Fruit fly (Drosophila melanogaster) whole organism, embryonic: ENCODE results near the gene CG16985.
A peak's percentile ranks its signal among the peaks of the same experiment; 100 is the strongest.

ENCODE experiments used
- CG13894 ChIP-seq: fragments of 200-800 bp; sonication (Bioruptor generic); optimal IDR thresholded peaks from 3 replicates; lab custom pipeline; 2018; ENCODE audit warnings: missing biosample characterization, mild to moderate bottlenecking, missing genetic modification characterization, moderate library complexity
- CG14050 ChIP-seq: fragments of 200-800 bp; sonication (Bioruptor generic); IDR thresholded peaks from 3 replicates; pipeline ENCODE4 v1.3.6; 2022; ENCODE audit warnings: missing biosample characterization, missing genetic modification characterization
- CG16813 ChIP-seq: fragments of 200-800 bp; sonication (Bioruptor generic); IDR thresholded peaks from 3 replicates; pipeline ENCODE4 v1.3.6; 2022; ENCODE audit warnings: missing biosample characterization, missing genetic modification characterization; ENCODE audit not compliant: partially characterized antibody
- CG17829 ChIP-seq: fragments of 200-800 bp; optimal IDR thresholded peaks from 2 replicates; lab custom pipeline; 2019; ENCODE audit warnings: missing biosample characterization, mild to moderate bottlenecking, missing genetic modification characterization, moderate library complexity
- CG18599 ChIP-seq: fragments of 200-800 bp; sonication (Bioruptor generic); optimal IDR thresholded peaks from 3 replicates; lab custom pipeline; 2017; ENCODE audit warnings: missing biosample characterization, missing genetic modification characterization, mild to moderate bottlenecking, moderate library complexity, missing genetic modification reagents
- CG30020 ChIP-seq: fragments of 200-800 bp; optimal IDR thresholded peaks from 2 replicates; lab custom pipeline; 2019; ENCODE audit warnings: missing biosample characterization, mild to moderate bottlenecking, missing genetic modification characterization, moderate library complexity
- CG30403 ChIP-seq: fragments of 200-800 bp; sonication (Bioruptor generic); optimal IDR thresholded peaks from 3 replicates; lab custom pipeline; 2016; ENCODE audit warnings: missing biosample characterization, missing genetic modification characterization
- CG31224 ChIP-seq: fragments of 200-800 bp; sonication (Bioruptor generic); IDR thresholded peaks from 2 replicates; pipeline ENCODE4 v1.3.6; 2022; ENCODE audit warnings: missing biosample characterization, missing genetic modification characterization
- CG3163 ChIP-seq: fragments of 200-800 bp; sonication (Bioruptor generic); optimal IDR thresholded peaks from 3 replicates; lab custom pipeline; 2016; ENCODE audit warnings: missing biosample characterization, missing genetic modification characterization
- CG32767 ChIP-seq: fragments of 200-800 bp; sonication (Bioruptor generic); IDR thresholded peaks from 2 replicates; pipeline ENCODE4 v1.3.6; 2022; ENCODE audit warnings: missing biosample characterization, missing genetic modification characterization
- CG32772 ChIP-seq: fragments of 200-800 bp; sonication (Bioruptor generic); IDR thresholded peaks from 2 replicates; pipeline ENCODE4 v1.3.6; 2022; ENCODE audit warnings: missing biosample characterization, missing genetic modification characterization
- CG3726 ChIP-seq: fragments of 200-800 bp; sonication (Bioruptor generic); IDR thresholded peaks from 3 replicates; pipeline ENCODE4, ENCODE4 v1.3.6; 2022; ENCODE audit warnings: missing biosample characterization, missing genetic modification characterization
- CG3995 ChIP-seq: fragments of 200-800 bp; sonication (Bioruptor generic); optimal IDR thresholded peaks from 3 replicates; lab custom pipeline; 2016; ENCODE audit warnings: missing biosample characterization, missing genetic modification characterization
- CG43689 ChIP-seq: fragments of 200-800 bp; sonication (Bioruptor generic); IDR thresholded peaks from 2 replicates; pipeline ENCODE4 v1.3.6; 2022; ENCODE audit warnings: missing biosample characterization, missing genetic modification characterization
- CG7928 ChIP-seq: fragments of 200-800 bp; sonication (Bioruptor generic); optimal IDR thresholded peaks from 2 replicates; lab custom pipeline; 2017; ENCODE audit warnings: missing biosample characterization, mild to moderate bottlenecking, missing genetic modification characterization
- CG9609 ChIP-seq: fragments of 200-800 bp; sonication (Bioruptor generic); optimal IDR thresholded peaks from 3 replicates; lab custom pipeline; 2016; ENCODE audit warnings: missing biosample characterization, missing genetic modification characterization
- CG9817 ChIP-seq: fragments of 200-800 bp; sonication (Bioruptor generic); optimal IDR thresholded peaks from 2 replicates; lab custom pipeline; 2018; ENCODE audit warnings: missing biosample characterization, mild to moderate bottlenecking, missing genetic modification characterization, moderate library complexity
- CTCF ChIP-seq: fragments of 200-800 bp; sonication (Bioruptor generic); optimal IDR thresholded peaks from 2 replicates; lab custom pipeline; 2017; ENCODE audit warnings: missing biosample characterization, mild to moderate bottlenecking, missing genetic modification characterization, moderate library complexity
- Dbx ChIP-seq: fragments of 200-800 bp; sonication (Bioruptor generic); IDR thresholded peaks from 3 replicates; pipeline ENCODE4 v1.3.6; 2022; ENCODE audit warnings: missing biosample characterization, missing genetic modification characterization
- Dfd ChIP-seq, 2 experiments: fragments of >200 bp; optimal IDR thresholded peaks; 2 replicates each; lab custom pipeline; 2017; ENCODE audit warnings: missing biosample characterization in 2 of 2, missing genetic modification characterization in 2 of 2
- Ets97D ChIP-seq: fragments of 200-800 bp; sonication (Bioruptor generic); optimal IDR thresholded peaks from 3 replicates; lab custom pipeline; 2016; ENCODE audit warnings: missing biosample characterization, missing genetic modification characterization
- HLH3B ChIP-seq: fragments of 200-800 bp; sonication (Bioruptor generic); IDR thresholded peaks from 2 replicates; pipeline ENCODE4 v1.3.6; 2022; ENCODE audit warnings: missing biosample characterization, missing genetic modification characterization
- Hand ChIP-seq: fragments of 200-800 bp; sonication (Bioruptor generic); optimal IDR thresholded peaks from 2 replicates; lab custom pipeline; 2017; ENCODE audit warnings: mild to moderate bottlenecking, missing biosample characterization, missing genetic modification reagents, missing genetic modification characterization
- Hmr ChIP-seq: fragments of 200-800 bp; sonication (Bioruptor generic); optimal IDR thresholded peaks from 3 replicates; lab custom pipeline; 2017; ENCODE audit warnings: mild to moderate bottlenecking, missing biosample characterization, missing genetic modification reagents, missing genetic modification characterization
- Myb ChIP-seq: fragments of 200-800 bp; sonication (Bioruptor generic); optimal IDR thresholded peaks from 2 replicates; lab custom pipeline; 2016; ENCODE audit warnings: missing biosample characterization, missing genetic modification characterization
- Nf-YB ChIP-seq: fragments of 200-800 bp; sonication (Bioruptor generic); optimal IDR thresholded peaks from 3 replicates; lab custom pipeline; 2019; ENCODE audit warnings: missing biosample characterization, mild to moderate bottlenecking, missing genetic modification characterization, moderate library complexity
- PHDP ChIP-seq: fragments of 200-800 bp; sonication (Bioruptor generic); optimal IDR thresholded peaks from 3 replicates; lab custom pipeline; 2018; ENCODE audit warnings: missing biosample characterization, mild to moderate bottlenecking, missing genetic modification characterization, moderate library complexity
- Ravus ChIP-seq: fragments of 200-800 bp; sonication (Bioruptor generic); IDR thresholded peaks from 2 replicates; pipeline ENCODE4 v1.3.6; 2022; ENCODE audit warnings: missing biosample characterization, missing genetic modification characterization
- ab ChIP-seq: fragments of 200-800 bp; sonication (Bioruptor generic); optimal IDR thresholded peaks from 2 replicates; lab custom pipeline; 2016; ENCODE audit warnings: missing biosample characterization, missing genetic modification characterization
- al ChIP-seq: fragments of 200-800 bp; sonication (Bioruptor generic); IDR thresholded peaks from 2 replicates; pipeline ENCODE4 v1.3.6; 2022; ENCODE audit warnings: missing biosample characterization, missing genetic modification characterization
- amos ChIP-seq: fragments of 200-800 bp; sonication (Bioruptor generic); IDR thresholded peaks from 2 replicates; pipeline ENCODE4 v1.3.6; 2022; ENCODE audit warnings: missing biosample characterization, missing genetic modification characterization; ENCODE audit not compliant: partially characterized antibody
- bcd ChIP-seq: fragments of 200-800 bp; sonication (Bioruptor generic); optimal IDR thresholded peaks from 2 replicates; lab custom pipeline; 2017; ENCODE audit warnings: missing biosample characterization, mild to moderate bottlenecking, missing genetic modification characterization
- bigmax ChIP-seq: fragments of 200-800 bp; sonication (Bioruptor generic); optimal IDR thresholded peaks from 2 replicates; lab custom pipeline; 2018; ENCODE audit warnings: missing biosample characterization, mild to moderate bottlenecking, missing genetic modification characterization
- cg ChIP-seq: fragments of 200-800 bp; sonication (Bioruptor generic); optimal IDR thresholded peaks from 3 replicates; lab custom pipeline; 2019; ENCODE audit warnings: missing biosample characterization, mild to moderate bottlenecking, missing genetic modification characterization, moderate library complexity
- chinmo ChIP-seq: fragments of 200-800 bp; sonication (Bioruptor generic); IDR thresholded peaks from 4 replicates; pipeline ENCODE4 v1.3.6; 2022; ENCODE audit warnings: missing biosample characterization, missing genetic modification characterization; ENCODE audit not compliant: partially characterized antibody
- eyg ChIP-seq: fragments of 200-800 bp; sonication (Bioruptor generic); optimal IDR thresholded peaks from 3 replicates; lab custom pipeline; 2016; ENCODE audit warnings: missing biosample characterization, missing genetic modification characterization
- gfzf ChIP-seq: fragments of 200-800 bp; sonication (Bioruptor generic); optimal IDR thresholded peaks from 2 replicates; lab custom pipeline; 2016; ENCODE audit warnings: missing biosample characterization, mild to moderate bottlenecking, missing genetic modification characterization, moderate library complexity
- gt ChIP-seq: fragments of 200-800 bp; sonication (Bioruptor generic); IDR thresholded peaks from 2 replicates; pipeline ENCODE4 v1.3.6; 2022; ENCODE audit warnings: missing biosample characterization, missing genetic modification characterization
- ham ChIP-seq: fragments of 200-800 bp; sonication (Bioruptor generic); IDR thresholded peaks from 2 replicates; pipeline ENCODE4 v1.3.6; 2022; ENCODE audit warnings: missing biosample characterization, missing genetic modification characterization
- insv ChIP-seq, 2 experiments: fragments of 200-800 bp; sonication (Bioruptor generic); optimal IDR thresholded peaks; 3 replicates each; lab custom pipeline; 2016 to 2018; ENCODE audit warnings: missing biosample characterization in 2 of 2, missing genetic modification characterization in 2 of 2
- jing ChIP-seq: fragments of 200-800 bp; sonication (Bioruptor generic); optimal IDR thresholded peaks from 2 replicates; lab custom pipeline; 2018; ENCODE audit warnings: missing biosample characterization, mild to moderate bottlenecking, missing genetic modification characterization
- lov ChIP-seq, 2 experiments: fragments of 200-800 bp in 1 of 2; fragments of >200 bp in 1 of 2; sonication (Bioruptor generic) in 1 of 2; IDR thresholded peaks in 1 of 2; optimal IDR thresholded peaks in 1 of 2; 2 replicates in 1 of 2; 3 replicates in 1 of 2; pipeline versions ENCODE4 v1.3.6 to Lab custom; 2017 to 2022; ENCODE audit warnings: missing biosample characterization in 1 of 2, missing genetic modification characterization in 1 of 2
- luna ChIP-seq: fragments of 200-800 bp; sonication (Bioruptor generic); optimal IDR thresholded peaks from 2 replicates; lab custom pipeline; 2016; ENCODE audit warnings: missing biosample characterization, missing genetic modification characterization
- nerfin-1 ChIP-seq: fragments of 200-800 bp; sonication (Bioruptor generic); optimal IDR thresholded peaks from 3 replicates; lab custom pipeline; 2019; ENCODE audit warnings: missing biosample characterization, mild to moderate bottlenecking, missing genetic modification characterization, moderate library complexity
- nmo ChIP-seq: fragments of 200-800 bp; sonication (Bioruptor generic); optimal IDR thresholded peaks from 2 replicates; lab custom pipeline; 2018; ENCODE audit warnings: missing biosample characterization, mild to moderate bottlenecking, missing genetic modification characterization, moderate library complexity
- pb ChIP-seq: fragments of 200-800 bp; sonication (Bioruptor generic); optimal IDR thresholded peaks from 3 replicates; lab custom pipeline; 2016; ENCODE audit warnings: missing biosample characterization, missing genetic modification characterization
- psq ChIP-seq: fragments of 200-800 bp; sonication (Bioruptor generic); optimal IDR thresholded peaks from 2 replicates; lab custom pipeline; 2017; ENCODE audit warnings: missing biosample characterization, missing genetic modification characterization
- salm ChIP-seq: fragments of 200-800 bp; sonication (Bioruptor generic); optimal IDR thresholded peaks from 2 replicates; lab custom pipeline; 2018; ENCODE audit warnings: missing biosample characterization, mild to moderate bottlenecking, missing genetic modification characterization
- tio ChIP-seq: fragments of 200-800 bp; sonication (Bioruptor generic); optimal IDR thresholded peaks from 2 replicates; lab custom pipeline; 2017; ENCODE audit warnings: missing biosample characterization, missing genetic modification characterization, inconsistent platforms
- tna ChIP-seq: fragments of 200-800 bp; sonication (Bioruptor generic); IDR thresholded peaks from 2 replicates; pipeline ENCODE4 v1.3.6; 2022; ENCODE audit warnings: missing biosample characterization, missing genetic modification characterization; ENCODE audit not compliant: partially characterized antibody

The CG16985 gene

DNA sequence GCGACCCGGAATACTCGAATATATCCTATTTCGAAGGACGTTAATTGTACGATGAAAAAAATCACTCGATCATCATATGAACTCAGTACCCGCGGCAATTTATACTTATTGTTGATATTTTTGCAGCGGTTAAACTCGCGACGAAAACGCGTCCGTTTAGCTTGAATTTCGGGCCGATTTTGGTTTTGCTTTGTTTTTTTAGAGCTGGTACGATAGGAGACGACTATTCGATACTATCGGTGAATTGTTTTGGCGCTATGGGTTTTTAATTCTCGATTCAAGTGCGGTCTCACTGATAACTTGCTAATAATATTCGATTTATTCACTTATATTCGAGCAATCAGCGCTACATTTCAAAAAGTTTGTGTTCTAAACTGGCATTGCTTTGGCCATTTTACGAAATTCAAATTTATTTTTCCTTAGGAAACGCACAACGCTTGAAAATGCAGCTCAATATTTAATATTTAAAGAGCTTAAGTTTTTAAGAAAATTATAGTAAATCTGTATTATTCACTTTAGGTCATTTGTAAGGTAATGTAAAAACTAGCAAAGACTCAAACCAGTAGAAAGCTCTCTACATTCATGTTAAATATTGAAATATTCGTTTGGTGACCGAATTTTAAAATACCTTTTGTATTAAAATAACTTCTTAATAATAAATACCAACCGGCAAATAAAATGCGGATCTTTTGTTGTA, 44.8 kb upstream of the CG16985 start, which contains the start of gene Spn (continued):
- TF ChIP-seq tio (GFP tag; lab: Kevin White, UChicago) (no peak), CG31224 (GFP tag; lab: Robert Waterston, UW) (no peak), CG7928 (GFP tag; lab: Kevin White, UChicago) (peak; percentile 13), Dfd (GFP tag; optimal IDR thresholded peaks at IDR 0.05; lab: Kevin White, UChicago) (no peak), CG30403 (GFP tag; lab: Kevin White, UChicago) (peak; percentile 46), ab (no peak), CG43689 (no peak), chinmo (GFP tag; lab: Robert Waterston, UW) (peak; percentile 99), amos (GFP tag; lab: Robert Waterston, UW) (peak; percentile 99), Ravus (GFP tag; lab: Robert Waterston, UW) (no peak), eyg (GFP tag; lab: Kevin White, UChicago) (no peak), CG30020 (no peak), HLH3B (GFP tag; lab: Robert Waterston, UW) (no peak), tna (GFP tag; lab: Robert Waterston, UW) (peak; percentile 97), Nf-YB (no peak), CG3726 (GFP tag; lab: Robert Waterston, UW) (no peak), nerfin-1 (no peak), CTCF (GFP tag; lab: Kevin White, UChicago) (peak; percentile 81), luna (GFP tag; lab: Kevin White, UChicago) (no peak), salm (tag; lab: Kevin White, UChicago) (peak; percentile 50), CG9609 (GFP tag; lab: Kevin White, UChicago) (no peak), Myb (GFP tag; lab: Kevin White, UChicago) (peak; percentile 75), nmo (peak; percentile 70), CG13894 (tag; lab: Kevin White, UChicago) (no peak), PHDP (tag; lab: Kevin White, UChicago) (peak; percentile 15), Hmr (peak; percentile 73), CG32767 (GFP tag; lab: Robert Waterston, UW) (no peak), jing (GFP tag; lab: Kevin White, UChicago) (no peak), gt (no peak), pb (no peak), CG9817 (tag; lab: Kevin White, UChicago) (no peak), CG32772 (GFP tag; lab: Robert Waterston, UW) (no peak), bcd (GFP tag; lab: Kevin White, UChicago) (no peak), gfzf (GFP tag; lab: Kevin White, UChicago) (peak; percentile 95), CG3995 (GFP tag; lab: Kevin White, UChicago) (peak; percentile 82), CG17829 (tag; lab: Kevin White, UChicago) (peak; percentile 32), CG18599 (peak; percentile 33), CG16813 (peak; percentile 98), lov (optimal IDR thresholded peaks at IDR 0.05; lab: Kevin White, UChicago) (no peak), lov (GFP tag; IDR thresholded peaks at IDR 0.05; lab: Robert Waterston, UW) (no peak), CG14050 (no peak), Hand (GFP tag; lab: Kevin White, UChicago) (peak; percentile 13), ham (GFP tag; lab: Robert Waterston, UW) (no peak), cg (GFP tag; lab: Kevin White, UChicago) (no peak), insv (GFP tag; optimal IDR thresholded peaks at IDR 0.05; lab: Kevin White, UChicago) (peak in 1 of 2 experiments; percentile 25), CG3163 (GFP tag; lab: Kevin White, UChicago) (no peak), Dbx (GFP tag; lab: Robert Waterston, UW) (peak; percentile 63; the same call in 2 of the 3 replicates), Ets97D (GFP tag; lab: Kevin White, UChicago) (peak; percentile 79), al (GFP tag; lab: Robert Waterston, UW) (no peak), bigmax (GFP tag; lab: Kevin White, UChicago) (no peak), psq (no peak)
